Fruit fly (Drosophila melanogaster): Measurements from ENCODE around the gene Pex12.

The Pex12 gene

dm6 chr2L:865851-866250 is 50.1 kb downstream of the Pex12 start (continued):
- TF ChIP-seq CG12299 (tag; optimal IDR thresholded peaks at IDR 0.05) = peak; percentile 90
- TF ChIP-seq prd (optimal IDR thresholded peaks at IDR 0.05) = no peak
- peak; percentile 97 for TF ChIP-seq prd (GFP tag; IDR thresholded peaks at IDR 0.05)
- TF ChIP-seq ham (GFP tag; IDR thresholded peaks at IDR 0.05) = peak; percentile 78
- peak; percentile 99 for TF ChIP-seq sens (GFP tag)
- peak; percentile 96 for TF ChIP-seq CG33213 (GFP tag; optimal IDR thresholded peaks at IDR 0.05)
- TF ChIP-seq CG1832 (GFP tag; optimal IDR thresholded peaks at IDR 0.05) = peak; percentile 57

DNA sequence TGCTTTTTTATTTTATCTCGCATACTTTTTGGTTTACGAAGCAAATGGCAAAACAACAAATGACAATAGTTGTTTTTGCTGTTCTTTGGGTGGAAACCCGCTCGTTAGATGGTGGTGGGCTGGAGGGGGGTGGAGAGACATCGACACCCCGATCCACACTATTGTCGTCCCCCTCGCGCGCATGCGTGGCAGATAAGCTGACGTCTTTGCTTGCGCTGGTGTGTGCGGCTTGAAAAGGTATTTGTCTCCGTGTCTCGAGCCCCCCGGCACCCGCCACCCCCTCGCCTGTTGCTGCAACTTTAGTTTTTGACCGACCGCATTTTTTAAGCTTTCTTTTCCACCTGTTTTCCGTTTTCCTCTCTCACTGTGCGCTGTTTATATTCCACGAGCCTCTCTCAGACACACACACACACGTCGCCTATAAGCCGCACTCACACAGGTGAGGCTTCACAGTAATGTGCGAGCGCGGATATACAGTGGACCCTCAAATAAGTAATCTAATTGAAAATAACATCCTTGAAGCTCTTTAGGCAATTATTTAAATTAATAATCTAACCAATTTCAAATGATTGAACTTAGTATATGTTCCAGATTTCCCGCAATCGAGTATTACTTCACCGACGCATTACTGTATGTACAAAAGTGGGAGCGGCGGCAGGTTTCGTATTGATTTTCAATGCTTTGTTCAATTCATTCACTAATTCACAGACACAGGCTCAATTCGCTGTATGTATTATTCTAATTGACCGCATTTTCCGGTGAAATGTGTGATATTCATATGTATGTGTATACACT is 51.4 kb downstream of the Pex12 start:
- peak; percentile 76 for TF ChIP-seq CG9437 (GFP tag; optimal IDR thresholded peaks at IDR 0.05)
- peak; percentile 93 for TF ChIP-seq CG4730 (GFP tag; IDR thresholded peaks at IDR 0.05)
- TF ChIP-seq Mrtf (GFP tag; IDR thresholded peaks at IDR 0.05) = peak; percentile 95
- peak; percentile 80 for TF ChIP-seq cato (GFP tag; optimal IDR thresholded peaks at IDR 0.05; ENCODE audit: borderline replicate concordance)
- TF ChIP-seq sens (GFP tag) = peak; percentile 99
- no peak for TF ChIP-seq sna (GFP tag; IDR thresholded peaks at IDR 0.05; ENCODE audit: partially characterized antibody)
- peak; percentile 84 for TF ChIP-seq kah (GFP tag; optimal IDR thresholded peaks at IDR 0.05)
- TF ChIP-seq sug (tag; optimal IDR thresholded peaks at IDR 0.05) = peak; percentile 89
- TF ChIP-seq CG4424 (GFP tag; optimal IDR thresholded peaks at IDR 0.05) = peak; percentile 91
- peak; percentile 86 for TF ChIP-seq CG16815 (GFP tag; optimal IDR thresholded peaks at IDR 0.05)
- peak; percentile 89 for TF ChIP-seq CG33557 (GFP tag; optimal IDR thresholded peaks at IDR 0.05)
- TF ChIP-seq bowl (GFP tag; IDR thresholded peaks at IDR 0.05) = peak; percentile 89
- TF ChIP-seq Atf6 (GFP tag; IDR thresholded peaks at IDR 0.05) = peak; percentile 92
- TF ChIP-seq gfzf (GFP tag; optimal IDR thresholded peaks at IDR 0.05) = no peak
- peak; percentile 83 for TF ChIP-seq eyg (GFP tag; optimal IDR thresholded peaks at IDR 0.05)
- peak; percentile 94 for TF ChIP-seq lbe (GFP tag; optimal IDR thresholded peaks at IDR 0.05)
- peak; percentile 81 for TF ChIP-seq CG30431 (GFP tag; optimal IDR thresholded peaks at IDR 0.05)
- peak; percentile 68 for TF ChIP-seq Bdp1 (GFP tag; optimal IDR thresholded peaks at IDR 0.05)
- TF ChIP-seq fu2 (GFP tag; optimal IDR thresholded peaks at IDR 0.05) = peak; percentile 71
- peak; percentile 69 for TF ChIP-seq trh (GFP tag; optimal IDR thresholded peaks at IDR 0.05)
- peak; percentile 91 for TF ChIP-seq peb (GFP tag; IDR thresholded peaks at IDR 0.05)
- TF ChIP-seq NfI (GFP tag; optimal IDR thresholded peaks at IDR 0.05) = peak; percentile 94
- TF ChIP-seq CG13624 (GFP tag; optimal IDR thresholded peaks at IDR 0.05) = peak; percentile 93
- peak; percentile 95 for TF ChIP-seq gem (tag; optimal IDR thresholded peaks at IDR 0.05)
- peak; percentile 86 for TF ChIP-seq CG1792 (GFP tag; optimal IDR thresholded peaks at IDR 0.05)
- peak; percentile 72 for TF ChIP-seq slou (GFP tag; optimal IDR thresholded peaks at IDR 0.05)
- TF ChIP-seq CG3847 (GFP tag; IDR thresholded peaks at IDR 0.05) = peak; percentile 93
- peak in 1 of 2 experiments; percentile 43 for TF ChIP-seq crp (GFP tag; optimal IDR thresholded peaks at IDR 0.05)
- peak; percentile 95 for TF ChIP-seq CG7839 (tag; optimal IDR thresholded peaks at IDR 0.05)
- TF ChIP-seq bab2 (GFP tag; optimal IDR thresholded peaks at IDR 0.05) = peak; percentile 92
- TF ChIP-seq mld (GFP tag; IDR thresholded peaks at IDR 0.05; ENCODE audit: partially characterized antibody) = 0 out of 3 replicates have a peak, but pooled peaks have one; percentile 43
- peak; percentile 92 for TF ChIP-seq bcd (GFP tag; optimal IDR thresholded peaks at IDR 0.05)
- TF ChIP-seq btn (GFP tag; optimal IDR thresholded peaks at IDR 0.05) = peak; percentile 77
- peak; percentile 63 for TF ChIP-seq Lhr (GFP tag; optimal IDR thresholded peaks at IDR 0.05)
- TF ChIP-seq CG18619 (GFP tag; optimal IDR thresholded peaks at IDR 0.05) = peak; percentile 87
- peak; percentile 77 for TF ChIP-seq Hand (GFP tag; optimal IDR thresholded peaks at IDR 0.05)
- peak; percentile 85 for TF ChIP-seq CG17385 (GFP tag; optimal IDR thresholded peaks at IDR 0.05)
- TF ChIP-seq Doc2 (GFP tag; IDR thresholded peaks at IDR 0.05) = peak; percentile 80
- TF ChIP-seq fd64A (GFP tag; optimal IDR thresholded peaks at IDR 0.05) = peak; percentile 71
- peak; percentile 37 for TF ChIP-seq CG2116 (GFP tag; optimal IDR thresholded peaks at IDR 0.05)
- TF ChIP-seq sc (optimal IDR thresholded peaks at IDR 0.05) = no peak
- peak; percentile 75 for TF ChIP-seq sc (GFP tag; optimal IDR thresholded peaks at IDR 0.05)
